Fruit fly (Drosophila melanogaster): ENCODE data around the gene yellow-f2.

Gene yellow-f2

dm6 chr3R:13030257-13031173, 35.6 kb upstream of the yellow-f2 start, which contains the start of the genes CG46281 and CG46280:
CG46281 (minus strand) TSS chr3R:13030307.
CG46280 (minus strand) TSS chr3R:13030659.
- no peak for TF ChIP-seq pan (optimal IDR thresholded peaks at IDR 0.05)
- TF ChIP-seq Dll (optimal IDR thresholded peaks at IDR 0.05): no peak
- TF ChIP-seq usp (GFP tag; optimal IDR thresholded peaks at IDR 0.05): no peak
- no peak for TF ChIP-seq CG8478 (optimal IDR thresholded peaks at IDR 0.05)
- no peak for TF ChIP-seq psq (optimal IDR thresholded peaks at IDR 0.05)
- TF ChIP-seq EcR (GFP tag; optimal IDR thresholded peaks at IDR 0.05): no peak

- TF ChIP-seq Dll (optimal IDR thresholded peaks at IDR 0.05) (no peak), CG8478 (optimal IDR thresholded peaks at IDR 0.05) (no peak), pan (optimal IDR thresholded peaks at IDR 0.05) (no peak), psq (optimal IDR thresholded peaks at IDR 0.05) (no peak), usp (GFP tag; optimal IDR thresholded peaks at IDR 0.05) (no peak), EcR (GFP tag; optimal IDR thresholded peaks at IDR 0.05) (no peak)
Measured at dm6 chr3R:13018995-13019394, 24.0 kb upstream of the yellow-f2 start.

dm6 chr3R:13018284-13018900, 23.4 kb upstream of the yellow-f2 start:
- TF ChIP-seq CG8478 (optimal IDR thresholded peaks at IDR 0.05) (no peak), psq (optimal IDR thresholded peaks at IDR 0.05) (no peak), Dll (optimal IDR thresholded peaks at IDR 0.05) (no peak), usp (GFP tag; optimal IDR thresholded peaks at IDR 0.05) (no peak), pan (optimal IDR thresholded peaks at IDR 0.05) (no peak), EcR (GFP tag; optimal IDR thresholded peaks at IDR 0.05) (no peak)

dm6 chr3R:13017623-13018036, 22.7 kb upstream of the yellow-f2 start:
- no peak for TF ChIP-seq Dll (optimal IDR thresholded peaks at IDR 0.05)
- TF ChIP-seq EcR (GFP tag; optimal IDR thresholded peaks at IDR 0.05): no peak
- TF ChIP-seq CG8478 (optimal IDR thresholded peaks at IDR 0.05): no peak
- TF ChIP-seq psq (optimal IDR thresholded peaks at IDR 0.05): no peak
- no peak for TF ChIP-seq pan (optimal IDR thresholded peaks at IDR 0.05)
- TF ChIP-seq usp (GFP tag; optimal IDR thresholded peaks at IDR 0.05): no peak

dm6 chr3R:13015811-13016766, 21.1 kb upstream of the yellow-f2 start:
- no peak for TF ChIP-seq psq (optimal IDR thresholded peaks at IDR 0.05)
- TF ChIP-seq pan (optimal IDR thresholded peaks at IDR 0.05): no peak
- no peak for TF ChIP-seq usp (GFP tag; optimal IDR thresholded peaks at IDR 0.05)
- no peak for TF ChIP-seq Dll (optimal IDR thresholded peaks at IDR 0.05)
- TF ChIP-seq EcR (GFP tag; optimal IDR thresholded peaks at IDR 0.05): no peak
- no peak for TF ChIP-seq CG8478 (optimal IDR thresholded peaks at IDR 0.05)

dm6 chr3R:13015402-13015801, 20.5 kb upstream of the yellow-f2 start:
- TF ChIP-seq Dll (optimal IDR thresholded peaks at IDR 0.05) (no peak), usp (GFP tag; optimal IDR thresholded peaks at IDR 0.05) (no peak), CG8478 (optimal IDR thresholded peaks at IDR 0.05) (no peak), EcR (GFP tag; optimal IDR thresholded peaks at IDR 0.05) (no peak), pan (optimal IDR thresholded peaks at IDR 0.05) (no peak), psq (optimal IDR thresholded peaks at IDR 0.05) (no peak)

- no peak for TF ChIP-seq Dll (optimal IDR thresholded peaks at IDR 0.05)
- no peak for TF ChIP-seq pan (optimal IDR thresholded peaks at IDR 0.05)
- TF ChIP-seq EcR (GFP tag; optimal IDR thresholded peaks at IDR 0.05): no peak
Measured at dm6 chr3R:13014168-13014881, 19.4 kb upstream of the yellow-f2 start.

DNA sequence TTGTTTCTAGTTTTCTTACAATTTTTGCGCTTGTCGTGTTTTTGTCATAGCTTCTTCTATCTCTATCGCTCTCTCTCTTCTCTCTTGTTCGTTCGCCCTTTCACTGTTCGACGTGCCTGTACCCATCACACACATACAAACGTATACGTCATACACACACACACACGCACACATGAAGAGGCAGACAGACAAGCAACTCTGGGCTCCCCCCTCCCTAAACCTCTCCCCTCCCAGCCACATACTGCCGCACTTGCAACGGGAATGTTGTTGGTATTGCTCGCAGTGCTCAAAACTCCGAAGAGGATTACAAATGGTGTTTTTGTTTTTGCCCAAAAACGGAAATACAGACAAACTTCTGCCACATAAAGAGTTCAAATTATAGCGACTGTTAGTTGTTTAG, 18.0 kb upstream of the yellow-f2 start:
- TF ChIP-seq usp (GFP tag; optimal IDR thresholded peaks at IDR 0.05) (no peak), Dll (optimal IDR thresholded peaks at IDR 0.05) (no peak), EcR (GFP tag; optimal IDR thresholded peaks at IDR 0.05) (no peak), pan (optimal IDR thresholded peaks at IDR 0.05) (no peak), psq (optimal IDR thresholded peaks at IDR 0.05) (no peak), CG8478 (optimal IDR thresholded peaks at IDR 0.05) (no peak)

- TF ChIP-seq EcR (GFP tag; optimal IDR thresholded peaks at IDR 0.05) (peak in 1 of 2 experiments; percentile 3), usp (GFP tag; optimal IDR thresholded peaks at IDR 0.05) (no peak), psq (optimal IDR thresholded peaks at IDR 0.05) (no peak), Dll (optimal IDR thresholded peaks at IDR 0.05) (peak; percentile 29), CG8478 (optimal IDR thresholded peaks at IDR 0.05) (peak; percentile 85), pan (optimal IDR thresholded peaks at IDR 0.05) (no peak)
Measured at dm6 chr3R:13012351-13012750, 17.4 kb upstream of the yellow-f2 start.

DNA sequence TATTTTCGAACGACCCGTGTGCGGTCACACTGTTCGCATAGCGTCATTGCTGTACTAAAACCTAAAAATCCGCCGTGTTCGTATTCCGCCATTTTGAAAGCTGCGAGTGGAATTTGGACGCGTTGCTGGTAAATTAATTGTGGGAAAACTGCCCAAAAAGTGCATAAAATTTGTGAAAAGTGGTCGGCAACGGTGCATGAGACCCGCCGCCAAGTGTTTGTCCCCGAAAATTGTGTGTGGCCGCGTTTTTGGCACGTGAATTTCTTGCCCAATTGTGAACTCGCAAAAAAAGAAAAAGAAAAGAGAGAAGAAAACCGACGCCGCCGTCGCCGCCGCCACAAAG, 16.6 kb upstream of the yellow-f2 start, which contains the start of gene CtBP:
CtBP (plus strand) TSS at position 29 of the 343 bp plus-strand sequence.
- no peak for TF ChIP-seq pan (optimal IDR thresholded peaks at IDR 0.05)
- no peak for TF ChIP-seq EcR (GFP tag; optimal IDR thresholded peaks at IDR 0.05)
- no peak for TF ChIP-seq usp (GFP tag; optimal IDR thresholded peaks at IDR 0.05)
- TF ChIP-seq Dll (optimal IDR thresholded peaks at IDR 0.05): no peak
- TF ChIP-seq psq (optimal IDR thresholded peaks at IDR 0.05): no peak
- TF ChIP-seq CG8478 (optimal IDR thresholded peaks at IDR 0.05): no peak
